Worm (Caenorhabditis elegans) whole organism, mixed stage, embryonic: ENCODE measurements around the gene ZK1098.2.

Source experiments
- blmp-1 ChIP-seq: fragments of 150-350 bp; optimal IDR thresholded peaks from 2 replicates; lab custom pipeline; 2014; ENCODE audit warnings: missing biosample characterization, missing genetic modification characterization
- cnd-1 ChIP-seq: fragments of 200-800 bp; sonication (Bioruptor generic); optimal IDR thresholded peaks from 2 replicates; lab custom pipeline; 2018; ENCODE audit warnings: mild to moderate bottlenecking, missing genetic modification characterization, missing compliant biosample characterization
- elt-3 ChIP-seq: fragments of 150-350 bp; optimal IDR thresholded peaks from 2 replicates; lab custom pipeline; 2014; ENCODE audit warnings: missing biosample characterization, missing genetic modification characterization
- lin-13 ChIP-seq: fragments of 150-350 bp; optimal IDR thresholded peaks from 2 replicates; lab custom pipeline; 2014; ENCODE audit warnings: missing biosample characterization, missing genetic modification characterization
- mep-1 ChIP-seq: fragments of 150-350 bp; optimal IDR thresholded peaks from 2 replicates; lab custom pipeline; 2017; ENCODE audit warnings: missing biosample characterization, missing genetic modification reagents, missing genetic modification characterization, inconsistent platforms
- nhr-28 ChIP-seq: fragments of 150-350 bp; optimal IDR thresholded peaks from 2 replicates; lab custom pipeline; 2014; ENCODE audit warnings: missing biosample characterization, missing genetic modification characterization
- nhr-76 ChIP-seq: sonication (generic microtip); optimal IDR thresholded peaks from 2 replicates; lab custom pipeline; 2017; ENCODE audit warnings: missing biosample characterization, missing genetic modification characterization
- pha-4 ChIP-seq: fragments of 150-350 bp; optimal IDR thresholded peaks from 2 replicates; lab custom pipeline; 2018; ENCODE audit warnings: missing biosample characterization, missing genetic modification reagents, missing genetic modification characterization
- snpc-4 ChIP-seq: fragments of 150-350 bp; optimal IDR thresholded peaks from 2 replicates; lab custom pipeline; 2014; ENCODE audit warnings: missing biosample characterization, missing genetic modification characterization
- sptf-1 ChIP-seq: sonication (generic microtip); optimal IDR thresholded peaks from 2 replicates; lab custom pipeline; 2017; ENCODE audit warnings: mild to moderate bottlenecking, missing genetic modification characterization, moderate library complexity, missing compliant biosample characterization
- unc-39 ChIP-seq: fragments of 150-350 bp; optimal IDR thresholded peaks from 2 replicates; lab custom pipeline; 2014; ENCODE audit warnings: missing biosample characterization, missing genetic modification characterization

DNA sequence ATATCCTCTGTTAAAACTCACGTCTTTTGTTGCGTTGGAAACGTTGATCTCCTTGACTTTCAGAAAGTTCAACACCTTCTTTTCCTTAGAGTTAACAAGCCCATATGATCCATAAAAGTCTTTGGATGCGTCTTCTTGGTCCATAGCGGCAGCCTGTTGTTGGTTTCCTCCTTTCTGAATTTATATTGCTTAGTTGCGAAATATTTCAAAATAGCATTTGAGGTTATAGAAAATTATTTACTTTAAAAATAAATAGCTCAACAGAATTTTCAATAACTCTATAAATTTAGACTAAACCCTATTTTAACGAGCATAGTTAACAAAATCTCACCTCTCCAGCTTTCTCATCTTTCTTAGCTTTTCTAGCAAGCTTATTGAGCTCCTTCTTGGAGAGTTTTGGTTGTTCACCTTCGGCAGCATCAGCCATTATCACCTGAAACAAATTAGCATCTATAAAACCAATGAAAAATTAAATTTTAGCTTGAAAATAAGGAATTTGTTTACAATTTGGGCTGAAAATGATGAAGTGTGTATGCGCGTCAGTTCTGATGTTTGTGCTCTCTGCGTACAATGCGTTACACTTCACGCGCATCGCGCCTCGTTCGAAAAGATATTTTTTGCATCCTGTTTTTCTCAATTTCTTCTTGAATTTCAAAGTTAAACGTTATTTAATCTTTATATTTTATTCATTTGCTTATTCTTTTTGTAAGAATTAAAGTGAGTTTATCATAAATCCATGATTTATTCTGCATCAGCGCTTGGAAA, 38.0 kb upstream of the ZK1098.2 start, which contains the start of the genes dars-1 and ctr-9:
- TF ChIP-seq sptf-1 (tag; lab: Kevin White, UChicago): no peak
- TF ChIP-seq elt-3 (tag; lab: Kevin White, UChicago): no peak
- TF ChIP-seq nhr-28 (tag; lab: Kevin White, UChicago): no peak
- TF ChIP-seq cnd-1 (tag; lab: Kevin White, UChicago): no peak
- no peak for TF ChIP-seq nhr-76 (tag; lab: Kevin White, UChicago)
- no peak for TF ChIP-seq unc-39
- no peak for TF ChIP-seq mep-1 (tag; lab: Kevin White, UChicago)
- no peak for TF ChIP-seq snpc-4
- TF ChIP-seq pha-4 (tag; lab: Kevin White, UChicago): no peak
- TF ChIP-seq blmp-1 (tag; lab: Kevin White, UChicago): no peak
- TF ChIP-seq lin-13: no peak
